Worm (Caenorhabditis elegans) whole organism, L4 larva: ENCODE results near the gene ZK822.9.
A peak's percentile ranks its signal among the peaks of the same experiment; 100 is the strongest.

Experiments
- D1046.2 ChIP-seq: fragments of 200-800 bp; sonication (Bioruptor generic); IDR thresholded peaks from 2 replicates; pipeline ENCODE4 v1.3.6; 2022; ENCODE audit warnings: missing genetic modification characterization, missing compliant biosample characterization
- F10B5.3 ChIP-seq: sonication (generic microtip); optimal IDR thresholded peaks from 2 replicates; lab custom pipeline; 2016; ENCODE audit warnings: mild to moderate bottlenecking, missing genetic modification characterization, missing compliant biosample characterization
- T20F7.1 ChIP-seq: fragments of 200-800 bp; sonication (Bioruptor generic); optimal IDR thresholded peaks from 2 replicates; lab custom pipeline; 2018; ENCODE audit warnings: mild to moderate bottlenecking, missing genetic modification characterization, missing compliant biosample characterization
- T26A8.4 ChIP-seq: fragments of 200-800 bp; sonication (Bioruptor generic); IDR thresholded peaks from 2 replicates; pipeline ENCODE4 v1.3.6; 2022; ENCODE audit warnings: missing genetic modification characterization, missing compliant biosample characterization
- Y105C5A.15 ChIP-seq: fragments of 200-800 bp; sonication (Bioruptor generic); IDR thresholded peaks from 2 replicates; pipeline ENCODE4 v1.3.6; 2022; ENCODE audit warnings: missing genetic modification characterization, missing compliant biosample characterization
- Y48G9A.11 ChIP-seq: fragments of 200-800 bp; sonication (Bioruptor generic); IDR thresholded peaks from 2 replicates; pipeline ENCODE4 v1.3.6; 2022; ENCODE audit warnings: missing genetic modification reagents, missing genetic modification characterization, missing compliant biosample characterization
- Y75B8A.6 ChIP-seq: fragments of 200-800 bp; sonication (Bioruptor generic); IDR thresholded peaks from 2 replicates; pipeline ENCODE4 v1.3.6; 2022; ENCODE audit warnings: missing genetic modification reagents, missing genetic modification characterization, missing compliant biosample characterization
- aha-1 ChIP-seq: fragments of 150-350 bp; peaks from one replicate; lab custom pipeline; 2014; ENCODE audit warnings: missing biosample characterization, missing genetic modification characterization
- arid-1 ChIP-seq: fragments of 200-800 bp; sonication (Bioruptor generic); conservative IDR thresholded peaks from 2 replicates; pipeline ENCODE4 v1.3.6; 2022; ENCODE audit warnings: missing genetic modification reagents, missing genetic modification characterization, missing compliant biosample characterization
- ceh-62 ChIP-seq: sonication (generic microtip); optimal IDR thresholded peaks from 2 replicates; lab custom pipeline; 2017; ENCODE audit warnings: missing biosample characterization, missing genetic modification characterization
- ctbp-1 ChIP-seq: fragments of 200-800 bp; sonication (Bioruptor generic); IDR thresholded peaks from 2 replicates; pipeline ENCODE4 v1.3.6; 2022; ENCODE audit warnings: missing genetic modification reagents, missing genetic modification characterization, missing compliant biosample characterization
- daf-12 ChIP-seq: fragments of 150-350 bp; optimal IDR thresholded peaks from 2 replicates; lab custom pipeline; 2014; ENCODE audit warnings: missing biosample characterization, missing genetic modification reagents, missing genetic modification characterization
- daf-16 ChIP-seq, 3 experiments: sonication (generic microtip); optimal IDR thresholded peaks; 2 replicates each; lab custom pipeline; 2016 to 2017; ENCODE audit warnings: missing genetic modification characterization in 3 of 3, missing genetic modification reagents in 3 of 3, mild to moderate bottlenecking in 2 of 3, missing compliant biosample characterization in 2 of 3, missing biosample characterization in 1 of 3, moderate library complexity in 1 of 3
- daf-8 ChIP-seq: fragments of 200-800 bp; sonication (Bioruptor generic); IDR thresholded peaks from 2 replicates; pipeline ENCODE4 v1.3.6; 2022; ENCODE audit warnings: missing genetic modification characterization, missing compliant biosample characterization
- dmd-6 ChIP-seq: fragments of 200-800 bp; sonication (Bioruptor generic); IDR thresholded peaks from 2 replicates; pipeline ENCODE4 v1.3.6; 2022; ENCODE audit warnings: missing genetic modification reagents, missing genetic modification characterization, missing compliant biosample characterization
- dpl-1 ChIP-seq: fragments of 150-350 bp; optimal IDR thresholded peaks from 2 replicates; lab custom pipeline; 2014; ENCODE audit warnings: missing biosample characterization, missing genetic modification reagents, missing genetic modification characterization
- dve-1 ChIP-seq: sonication (generic microtip); optimal IDR thresholded peaks from 2 replicates; lab custom pipeline; 2017; ENCODE audit warnings: antibody characterized with exemption, mild to moderate bottlenecking, missing genetic modification characterization, missing compliant biosample characterization; ENCODE audit not compliant: insufficient read depth
- egl-27 ChIP-seq: sonication (generic microtip); optimal IDR thresholded peaks from 3 replicates; lab custom pipeline; 2017; ENCODE audit warnings: missing biosample characterization, missing genetic modification reagents, missing genetic modification characterization
- egl-43 ChIP-seq: fragments of 200-800 bp; sonication (Bioruptor generic); IDR thresholded peaks from 2 replicates; pipeline ENCODE4 v1.3.6; 2022; ENCODE audit warnings: missing genetic modification reagents, missing genetic modification characterization, missing compliant biosample characterization
- hlh-30 ChIP-seq: sonication (generic microtip); optimal IDR thresholded peaks from 2 replicates; lab custom pipeline; 2017; ENCODE audit warnings: antibody characterized with exemption, mild to moderate bottlenecking, missing genetic modification characterization, missing compliant biosample characterization; ENCODE audit not compliant: insufficient read depth
- jun-1 ChIP-seq: fragments of 150-350 bp; optimal IDR thresholded peaks from 2 replicates; lab custom pipeline; 2014; ENCODE audit warnings: missing biosample characterization, missing genetic modification reagents, missing genetic modification characterization
- lim-7 ChIP-seq: fragments of 200-800 bp; sonication (Bioruptor generic); IDR thresholded peaks from 2 replicates; pipeline ENCODE4 v1.3.6; 2022; ENCODE audit warnings: missing genetic modification characterization, missing compliant biosample characterization
- lin-1 ChIP-seq: fragments of 200-800 bp; sonication (Bioruptor generic); IDR thresholded peaks from 2 replicates; pipeline ENCODE4 v1.3.6; 2022; ENCODE audit warnings: missing genetic modification reagents, missing genetic modification characterization, missing compliant biosample characterization
- lin-38 ChIP-seq: fragments of 200-800 bp; sonication (Bioruptor generic); IDR thresholded peaks from 2 replicates; pipeline ENCODE4 v1.3.6; 2022; ENCODE audit warnings: missing genetic modification reagents, missing genetic modification characterization, missing compliant biosample characterization
- lin-39 ChIP-seq: fragments of 150-350 bp; optimal IDR thresholded peaks from 2 replicates; lab custom pipeline; 2014; ENCODE audit warnings: missing biosample characterization, missing genetic modification reagents, missing genetic modification characterization
- lsy-2 ChIP-seq, 2 experiments: fragments of 150-350 bp in 1 of 2; sonication (generic microtip) in 1 of 2; optimal IDR thresholded peaks; 2 replicates each; lab custom pipeline; 2014 to 2017; ENCODE audit warnings: missing biosample characterization in 2 of 2, missing genetic modification characterization in 2 of 2
- mxl-3 ChIP-seq: fragments of 200-800 bp; sonication (Bioruptor generic); optimal IDR thresholded peaks from 2 replicates; lab custom pipeline; 2018; ENCODE audit warnings: mild to moderate bottlenecking, missing genetic modification characterization, missing compliant biosample characterization
- nhr-111 ChIP-seq: fragments of 200-800 bp; sonication (Bioruptor generic); optimal IDR thresholded peaks from 2 replicates; lab custom pipeline; 2018; ENCODE audit warnings: mild to moderate bottlenecking, missing genetic modification characterization, missing compliant biosample characterization
- nhr-237 ChIP-seq: sonication (generic microtip); optimal IDR thresholded peaks from 2 replicates; lab custom pipeline; 2017; ENCODE audit warnings: missing biosample characterization, missing genetic modification characterization
- nhr-28 ChIP-seq: fragments of 150-350 bp; optimal IDR thresholded peaks from 2 replicates; lab custom pipeline; 2014; ENCODE audit warnings: missing biosample characterization, missing genetic modification characterization
- nhr-42 ChIP-seq: fragments of 200-800 bp; sonication (Bioruptor generic); IDR thresholded peaks from 2 replicates; pipeline ENCODE4 v1.3.6; 2022; ENCODE audit warnings: missing genetic modification characterization, missing compliant biosample characterization
- nhr-77 ChIP-seq: fragments of 150-350 bp; optimal IDR thresholded peaks from 2 replicates; lab custom pipeline; 2014; ENCODE audit warnings: missing biosample characterization, missing genetic modification characterization
- pha-4 ChIP-seq, 2 experiments: fragments of 150-350 bp in 1 of 2; fragments of 200-800 bp in 1 of 2; sonication (Bioruptor generic) in 1 of 2; IDR thresholded peaks in 1 of 2; optimal IDR thresholded peaks in 1 of 2; 2 replicates each; pipeline versions ENCODE4 v1.3.6 to Lab custom; 2014 to 2022; ENCODE audit warnings: missing genetic modification characterization in 2 of 2, missing genetic modification reagents in 2 of 2, missing biosample characterization in 1 of 2, missing compliant biosample characterization in 1 of 2
- php-3 ChIP-seq: fragments of 200-800 bp; sonication (Bioruptor generic); IDR thresholded peaks from 2 replicates; pipeline ENCODE4 v1.3.6; 2022; ENCODE audit warnings: missing genetic modification reagents, missing genetic modification characterization, missing compliant biosample characterization
- pqm-1 ChIP-seq: sonication (generic microtip); optimal IDR thresholded peaks from 2 replicates; lab custom pipeline; 2017; ENCODE audit warnings: missing biosample characterization, missing genetic modification characterization
- saeg-2 ChIP-seq: fragments of 200-800 bp; sonication (Bioruptor generic); IDR thresholded peaks from 2 replicates; pipeline ENCODE4 v1.3.6; 2022; ENCODE audit warnings: missing genetic modification reagents, missing genetic modification characterization, missing compliant biosample characterization
- sdz-12 ChIP-seq: fragments of 200-800 bp; sonication (Bioruptor generic); optimal IDR thresholded peaks from 2 replicates; lab custom pipeline; 2018; ENCODE audit warnings: mild to moderate bottlenecking, missing genetic modification characterization, missing compliant biosample characterization
- snpc-1.2 ChIP-seq: fragments of 200-800 bp; sonication (Bioruptor generic); IDR thresholded peaks from 2 replicates; pipeline ENCODE4 v1.3.6; 2022; ENCODE audit warnings: missing genetic modification reagents, missing genetic modification characterization, missing compliant biosample characterization
- tag-97 ChIP-seq: fragments of 200-800 bp; sonication (Bioruptor generic); IDR thresholded peaks from 2 replicates; pipeline ENCODE4 v1.3.6; 2022; ENCODE audit warnings: missing genetic modification characterization, missing compliant biosample characterization
- unc-62 ChIP-seq, 3 experiments: fragments of 150-350 bp in 1 of 3; sonication (generic microtip); optimal IDR thresholded peaks in 2 of 3; peaks in 1 of 3; 1 replicate in 1 of 3; 2 replicates in 2 of 3; lab custom pipeline; 2014 to 2017; ENCODE audit warnings: missing biosample characterization in 3 of 3, missing genetic modification characterization in 3 of 3, missing genetic modification reagents in 3 of 3, missing genotype in 1 of 3
- vab-7 ChIP-seq: fragments of 200-800 bp; sonication (Bioruptor generic); IDR thresholded peaks from 2 replicates; pipeline ENCODE4 v1.3.6; 2022; ENCODE audit warnings: missing genetic modification reagents, missing genetic modification characterization, missing compliant biosample characterization
- zip-2 ChIP-seq: fragments of 150-350 bp; optimal IDR thresholded peaks from 2 replicates; lab custom pipeline; 2014; ENCODE audit warnings: missing biosample characterization, missing genetic modification characterization
- ztf-11 ChIP-seq: fragments of 150-350 bp; optimal IDR thresholded peaks from 2 replicates; lab custom pipeline; 2014; ENCODE audit warnings: missing biosample characterization, missing genetic modification characterization

ZK822.9 gene

ce11 chrIV:11903676-11904075, 12.1 kb upstream of the ZK822.9 start:
- TF ChIP-seq jun-1 (tag; lab: Kevin White, UChicago): no peak
- no peak for TF ChIP-seq Y48G9A.11
- peak; percentile 24 for TF ChIP-seq aha-1 (tag; lab: Kevin White, UChicago)
- TF ChIP-seq egl-27: no peak
- no peak for TF ChIP-seq nhr-111 (GFP tag; lab: Kevin White, UChicago)
- TF ChIP-seq daf-12 (tag; lab: Kevin White, UChicago): no peak
- no peak for TF ChIP-seq saeg-2 (GFP tag; lab: Robert Waterston, UW)
- TF ChIP-seq lin-38 (GFP tag; lab: Robert Waterston, UW): no peak

ce11 chrIV:11908733-11909132, 7.0 kb upstream of the ZK822.9 start:
- no peak for TF ChIP-seq lim-7 (GFP tag; lab: Robert Waterston, UW)
- no peak for TF ChIP-seq sdz-12 (GFP tag; lab: Kevin White, UChicago)
- TF ChIP-seq F10B5.3 (tag; lab: Kevin White, UChicago): no peak
- TF ChIP-seq tag-97: no peak
- TF ChIP-seq lin-39: no peak
- no peak for TF ChIP-seq daf-8
- no peak for TF ChIP-seq hlh-30
- no peak for TF ChIP-seq lin-1
- TF ChIP-seq egl-27: no peak
- TF ChIP-seq dpl-1 (GFP tag; lab: Kevin White, UChicago): no peak
- TF ChIP-seq nhr-237: no peak
- TF ChIP-seq Y105C5A.15 (GFP tag; lab: Robert Waterston, UW): no peak
- no peak for TF ChIP-seq D1046.2 (GFP tag; lab: Robert Waterston, UW)
- TF ChIP-seq saeg-2 (GFP tag; lab: Robert Waterston, UW): no peak
- no peak for TF ChIP-seq ceh-62
- TF ChIP-seq ctbp-1 (GFP tag; lab: Robert Waterston, UW): no peak
- TF ChIP-seq nhr-77: no peak

ce11 chrIV:11911723-11912122, 4.0 kb upstream of the ZK822.9 start, which contains the start of gene VZK822L.2:
TSS of gene VZK822L.2 (plus strand) at chrIV:11912023.
- TF ChIP-seq ztf-11 (tag; lab: Kevin White, UChicago) (no peak), saeg-2 (GFP tag; lab: Robert Waterston, UW) (no peak), unc-62 (GFP tag; optimal IDR thresholded peaks at IDR 0.05 in 1 of 2; lab: Kevin White, UChicago) (peak in 1 of 2 experiments; percentile 18), unc-62 (tag; optimal IDR thresholded peaks at IDR 0.05; lab: Kevin White, UChicago) (no peak), nhr-111 (GFP tag; lab: Kevin White, UChicago) (no peak), daf-16 (GFP tag; optimal IDR thresholded peaks at IDR 0.05; lab: Kevin White, UChicago) (no peak), daf-16 (tag; optimal IDR thresholded peaks at IDR 0.05; lab: Kevin White, UChicago) (peak; percentile 17), aha-1 (tag; lab: Kevin White, UChicago) (peak; percentile 43), vab-7 (GFP tag; lab: Robert Waterston, UW) (no peak), dmd-6 (peak; percentile 33; the same call in 1 of the 2 replicates), nhr-28 (tag; lab: Kevin White, UChicago) (peak; percentile 23), pqm-1 (peak; percentile 40)

ce11 chrIV:11913295-11913940, 2.3 kb upstream of the ZK822.9 start:
- TF ChIP-seq egl-43: no peak
- TF ChIP-seq mxl-3 (GFP tag; lab: Kevin White, UChicago): no peak
- TF ChIP-seq dmd-6: peak; percentile 48
- TF ChIP-seq Y48G9A.11: no peak
- TF ChIP-seq php-3 (GFP tag; lab: Robert Waterston, UW): peak; percentile 53
- no peak for TF ChIP-seq daf-16 (GFP tag; optimal IDR thresholded peaks at IDR 0.05; lab: Kevin White, UChicago)
- peak; percentile 42 for TF ChIP-seq daf-16 (tag; optimal IDR thresholded peaks at IDR 0.05; lab: Kevin White, UChicago)
- peak; percentile 34 for TF ChIP-seq T20F7.1 (GFP tag; lab: Kevin White, UChicago)
- peak; percentile 86; the same call in 1 of the 2 replicates for TF ChIP-seq Y75B8A.6 (GFP tag; lab: Robert Waterston, UW)
- no peak for TF ChIP-seq zip-2 (tag; lab: Kevin White, UChicago)
- no peak for TF ChIP-seq nhr-28 (tag; lab: Kevin White, UChicago)
- TF ChIP-seq dve-1 (tag; lab: Kevin White, UChicago): peak; percentile 38
- peak; percentile 35; the same call in 1 of the 2 replicates for TF ChIP-seq lin-1
- peak; percentile 42 for TF ChIP-seq lin-38 (GFP tag; lab: Robert Waterston, UW)
- 0 out of 2 replicates have a peak, but pooled peaks have one; percentile 25 for TF ChIP-seq arid-1 (GFP tag; lab: Robert Waterston, UW)
- TF ChIP-seq pha-4 (GFP tag; IDR thresholded peaks at IDR 0.05; lab: Robert Waterston, UW): 0 out of 2 replicates have a peak, but pooled peaks have one; percentile 68
- no peak for TF ChIP-seq pha-4 (tag; optimal IDR thresholded peaks at IDR 0.05; lab: Kevin White, UChicago)
- 0 out of 2 replicates have a peak, but pooled peaks have one; percentile 17 for TF ChIP-seq snpc-1.2 (GFP tag; lab: Robert Waterston, UW)
- TF ChIP-seq nhr-42 (GFP tag; lab: Robert Waterston, UW): 0 out of 2 replicates have a peak, but pooled peaks have one; percentile 6
- peak in 1 of 2 experiments; percentile 27 for TF ChIP-seq lsy-2 (tag; optimal IDR thresholded peaks at IDR 0.05; lab: Kevin White, UChicago)
- peak; percentile 81 for TF ChIP-seq T26A8.4 (GFP tag; lab: Robert Waterston, UW)
- TF ChIP-seq nhr-77: peak; percentile 71
